Fruit fly (Drosophila melanogaster) whole organism, wandering third instar larva: ENCODE results near the gene CG15014.

ENCODE experiments used
- Dfd ChIP-seq: fragments of >200 bp; optimal IDR thresholded peaks from 2 replicates; lab custom pipeline; 2017; ENCODE audit warnings: missing biosample characterization, missing genetic modification characterization
- Hnf4 ChIP-seq: fragments of 200-800 bp; sonication (Bioruptor generic); optimal IDR thresholded peaks from 2 replicates; lab custom pipeline; 2016; ENCODE audit warnings: missing biosample characterization, mild to moderate bottlenecking, missing genetic modification characterization
- Rel ChIP-seq, 2 experiments: fragments of 200-800 bp; sonication (Bioruptor generic) in 1 of 2; optimal IDR thresholded peaks; 2 replicates in 1 of 2; 3 replicates in 1 of 2; lab custom pipeline; 2016 to 2019; ENCODE audit warnings: mild to moderate bottlenecking in 2 of 2, missing biosample characterization in 2 of 2, missing genetic modification characterization in 2 of 2, moderate library complexity in 1 of 2
- dl ChIP-seq, 2 experiments: fragments of 175-275, 200-275 bp in 1 of 2; fragments of 200-275 bp in 1 of 2; sonication (Bioruptor generic); optimal IDR thresholded peaks; lab custom pipeline; 2018; ENCODE audit warnings: mild to moderate bottlenecking in 2 of 2, missing biosample characterization in 2 of 2, missing genetic modification characterization in 2 of 2, moderate library complexity in 2 of 2; ENCODE audit not compliant: partially characterized antibody in 2 of 2, insufficient read depth in 1 of 2
- dmrt93B ChIP-seq: fragments of 200-800 bp; sonication (Bioruptor generic); optimal IDR thresholded peaks from 2 replicates; lab custom pipeline; 2018; ENCODE audit warnings: missing biosample characterization, mild to moderate bottlenecking, missing genetic modification characterization
- foxo ChIP-seq, 2 experiments: fragments of 200-800 bp; sonication (Bioruptor generic); optimal IDR thresholded peaks; 2 replicates in 1 of 2; 3 replicates in 1 of 2; lab custom pipeline; 2016 to 2017; ENCODE audit warnings: missing biosample characterization in 2 of 2, missing genetic modification characterization in 2 of 2
- rgr ChIP-seq: fragments of 200-800 bp; sonication (Bioruptor generic); optimal IDR thresholded peaks from 3 replicates; lab custom pipeline; 2016; ENCODE audit warnings: missing biosample characterization, mild to moderate bottlenecking, missing genetic modification characterization

DNA sequence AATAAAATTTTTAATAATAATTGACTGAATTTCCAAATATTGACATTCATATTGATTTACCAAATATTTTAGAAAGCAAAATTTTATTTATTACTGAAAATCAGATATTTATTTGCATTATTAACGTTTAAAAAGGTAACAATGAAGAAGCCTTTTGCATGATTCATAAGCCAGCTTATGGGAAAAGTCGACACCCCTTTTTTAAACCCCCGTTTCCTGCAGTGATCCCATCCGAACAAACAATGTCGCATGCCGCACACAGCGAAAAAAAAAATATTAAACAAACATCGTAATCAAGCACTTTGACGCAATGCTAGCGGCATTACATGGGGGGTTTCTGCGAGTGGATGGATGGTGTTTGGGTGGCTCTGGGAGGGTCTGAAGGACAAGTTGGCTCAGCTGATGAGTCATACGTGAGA is 31.6 kb upstream of the CG15014 start:
- TF ChIP-seq dl (GFP tag; optimal IDR thresholded peaks at IDR 0.05; lab: Kevin White, UChicago; ENCODE audit: insufficient read depth in 1 of 2, partially characterized antibody in 2 of 2) (no peak), Dfd (GFP tag; lab: Kevin White, UChicago) (no peak), rgr (peak; percentile 35), Hnf4 (no peak), Rel (GFP tag; optimal IDR thresholded peaks at IDR 0.05; lab: Kevin White, UChicago) (no peak), Rel (tag; optimal IDR thresholded peaks at IDR 0.05; lab: Kevin White, UChicago) (peak; percentile 13), foxo (GFP tag; optimal IDR thresholded peaks at IDR 0.05; lab: Kevin White, UChicago) (peak in 1 of 2 experiments; percentile 39), dmrt93B (GFP tag; lab: Kevin White, UChicago) (no peak)
